Worm (Caenorhabditis elegans): Measurements from ENCODE around the gene C49C8.1.
A peak's percentile ranks its signal among the peaks of the same experiment; 100 is the strongest.

C49C8.1 gene

ce11 chrIV:8686510-8686909 is 32.1 kb downstream of the C49C8.1 start, which contains the start of gene pole-2:
Gene pole-2, minus strand, starts transcription at chrIV:8686610.
- TF ChIP-seq nhr-12 (tag; optimal IDR thresholded peaks at IDR 0.05) (no peak), fos-1 (tag; optimal IDR thresholded peaks at IDR 0.05) (no peak), C34F6.9 (tag; optimal IDR thresholded peaks at IDR 0.05) (no peak)

DNA sequence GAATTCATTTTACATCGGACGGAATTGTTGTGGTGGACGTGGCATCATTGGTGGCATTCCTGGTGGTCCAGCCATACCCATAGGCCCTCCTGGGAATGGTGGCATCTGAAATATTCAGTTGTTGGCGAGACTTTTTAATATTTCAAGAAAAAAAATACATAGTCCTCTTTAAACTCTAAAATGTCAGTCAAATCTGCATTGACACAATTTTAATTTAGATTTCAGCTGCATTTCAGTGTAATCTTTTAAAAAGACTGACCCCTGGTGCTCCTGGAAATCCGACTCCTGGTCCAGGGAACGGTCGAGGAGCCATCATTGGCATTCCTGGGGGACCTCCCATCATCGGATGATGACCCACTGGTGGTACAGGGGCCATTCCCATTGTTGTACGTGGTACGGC is 32.6 kb downstream of the C49C8.1 start:
- TF ChIP-seq nhr-25 (tag; optimal IDR thresholded peaks at IDR 0.05) (no peak), ZK546.5 (tag; optimal IDR thresholded peaks at IDR 0.05) (no peak), alr-1 (tag; optimal IDR thresholded peaks at IDR 0.05) (no peak), nhr-12 (tag; optimal IDR thresholded peaks at IDR 0.05) (no peak), mbf-1 (tag; optimal IDR thresholded peaks at IDR 0.05) (no peak), zag-1 (tag; optimal IDR thresholded peaks at IDR 0.05) (no peak), elt-3 (tag; optimal IDR thresholded peaks at IDR 0.05) (no peak), lin-13 (GFP tag; optimal IDR thresholded peaks at IDR 0.05) (no peak), blmp-1 (tag; optimal IDR thresholded peaks at IDR 0.05; ENCODE audit: insufficient read depth) (no peak), nhr-129 (tag; optimal IDR thresholded peaks at IDR 0.05) (no peak), ztf-4 (tag; optimal IDR thresholded peaks at IDR 0.05) (no peak), sma-9 (GFP tag; optimal IDR thresholded peaks at IDR 0.05) (no peak), sma-9 (tag; optimal IDR thresholded peaks at IDR 0.05) (no peak), mab-5 (tag; optimal IDR thresholded peaks at IDR 0.05) (no peak), nhr-237 (tag; optimal IDR thresholded peaks at IDR 0.05) (no peak), unc-39 (tag; optimal IDR thresholded peaks at IDR 0.05) (no peak)

- no peak for TF ChIP-seq ceh-82 (tag; optimal IDR thresholded peaks at IDR 0.05)
- TF ChIP-seq ZK546.5 (tag; optimal IDR thresholded peaks at IDR 0.05), result no peak
- TF ChIP-seq nhr-6 (tag; optimal IDR thresholded peaks at IDR 0.05), result peak; percentile 78
- TF ChIP-seq F13H6.1 (tag; optimal IDR thresholded peaks at IDR 0.05), result peak; percentile 83
- TF ChIP-seq fos-1 (tag; optimal IDR thresholded peaks at IDR 0.05), result peak; percentile 43
- peak; percentile 86 for TF ChIP-seq crh-2 (tag; optimal IDR thresholded peaks at IDR 0.05)
- TF ChIP-seq R02D3.7 (tag; optimal IDR thresholded peaks at IDR 0.05), result peak; percentile 16
- peak; percentile 94 for TF ChIP-seq unc-55 (GFP tag; optimal IDR thresholded peaks at IDR 0.05)
- TF ChIP-seq ama-1 (optimal IDR thresholded peaks at IDR 0.05), result peak; percentile 69
- peak in 1 of 2 experiments; percentile 75 for TF ChIP-seq mdl-1 (tag; optimal IDR thresholded peaks at IDR 0.05)
- no peak for TF ChIP-seq mbf-1 (tag; optimal IDR thresholded peaks at IDR 0.05)
- TF ChIP-seq ceh-16 (tag; optimal IDR thresholded peaks at IDR 0.05), result no peak
- TF ChIP-seq sma-3 (GFP tag; optimal IDR thresholded peaks at IDR 0.05), result peak; percentile 71
- TF ChIP-seq elt-3 (tag; optimal IDR thresholded peaks at IDR 0.05), result no peak
- peak; percentile 30 for TF ChIP-seq ztf-4 (tag; optimal IDR thresholded peaks at IDR 0.05)
- peak; percentile 62 for TF ChIP-seq sem-4 (tag; optimal IDR thresholded peaks at IDR 0.05)
- peak; percentile 85 to 94 for TF ChIP-seq lsy-2 (tag; optimal IDR thresholded peaks at IDR 0.05)
- TF ChIP-seq lin-39 (tag; optimal IDR thresholded peaks at IDR 0.05), result no peak
- peak; percentile 97 for TF ChIP-seq gmeb-1 (tag; optimal IDR thresholded peaks at IDR 0.05)
- no peak for TF ChIP-seq ztf-11 (tag; optimal IDR thresholded peaks at IDR 0.05)
- TF ChIP-seq nhr-237 (tag; optimal IDR thresholded peaks at IDR 0.05), result no peak
- TF ChIP-seq nhr-12 (tag; optimal IDR thresholded peaks at IDR 0.05), result no peak
- peak; percentile 86 for TF ChIP-seq lin-13 (GFP tag; optimal IDR thresholded peaks at IDR 0.05)
- peak; percentile 66 for TF ChIP-seq egl-27 (tag; optimal IDR thresholded peaks at IDR 0.05)
- TF ChIP-seq nhr-25 (tag; optimal IDR thresholded peaks at IDR 0.05), result peak; percentile 90
- TF ChIP-seq lin-11 (tag; optimal IDR thresholded peaks at IDR 0.05), result no peak
- peak; percentile 32 for TF ChIP-seq zag-1 (tag; optimal IDR thresholded peaks at IDR 0.05)
- peak; percentile 55 for TF ChIP-seq snpc-4 (tag; optimal IDR thresholded peaks at IDR 0.05)
- TF ChIP-seq C34F6.9 (tag; optimal IDR thresholded peaks at IDR 0.05), result peak; percentile 96
- no peak for TF ChIP-seq nhr-23 (tag; optimal IDR thresholded peaks at IDR 0.05)
- no peak for TF ChIP-seq elt-1 (tag; optimal IDR thresholded peaks at IDR 0.05)
- peak; percentile 79 for TF ChIP-seq sma-9 (GFP tag; optimal IDR thresholded peaks at IDR 0.05)
- TF ChIP-seq sma-9 (tag; optimal IDR thresholded peaks at IDR 0.05), result no peak
- no peak for TF ChIP-seq aly-2 (tag; optimal IDR thresholded peaks at IDR 0.05)
- TF ChIP-seq blmp-1 (tag; optimal IDR thresholded peaks at IDR 0.05; ENCODE audit: insufficient read depth), result no peak
- TF ChIP-seq nhr-10 (tag; optimal IDR thresholded peaks at IDR 0.05), result peak; percentile 48
- TF ChIP-seq nhr-129 (tag; optimal IDR thresholded peaks at IDR 0.05), result peak; percentile 79
- TF ChIP-seq skn-1 (tag; optimal IDR thresholded peaks at IDR 0.05), result no peak
- TF ChIP-seq mab-5 (tag; optimal IDR thresholded peaks at IDR 0.05), result peak; percentile 73
- peak; percentile 78 for TF ChIP-seq nhr-21 (tag; optimal IDR thresholded peaks at IDR 0.05)
Observed at ce11 chrIV:8687605-8688191, 33.3 kb downstream of the C49C8.1 start, which contains the start of gene snrp-3. Gene snrp-3, minus strand, starts transcription at chrIV:8687810.

All from whole organism, L2 larva.